Worm (Caenorhabditis elegans) whole organism, L3 larva: ENCODE measurements around the gene coh-3.

ENCODE experiments used
- R02D3.7 ChIP-seq: fragments of 150-350 bp; optimal IDR thresholded peaks from 2 replicates; lab custom pipeline; 2014; ENCODE audit warnings: missing biosample characterization, missing genetic modification characterization
- ZK546.5 ChIP-seq: sonication (generic microtip); optimal IDR thresholded peaks from 2 replicates; lab custom pipeline; 2017; ENCODE audit warnings: missing biosample characterization, missing genetic modification characterization
- aly-2 ChIP-seq: fragments of 150-350 bp; optimal IDR thresholded peaks from 2 replicates; lab custom pipeline; 2014; ENCODE audit warnings: missing biosample characterization, missing genetic modification characterization
- ceh-16 ChIP-seq: sonication (generic microtip); optimal IDR thresholded peaks from 2 replicates; lab custom pipeline; 2017; ENCODE audit warnings: missing biosample characterization, missing genetic modification characterization
- ceh-28 ChIP-seq: fragments of 150-350 bp; optimal IDR thresholded peaks from 2 replicates; lab custom pipeline; 2014; ENCODE audit warnings: missing biosample characterization, missing genetic modification reagents, missing genetic modification characterization
- ceh-82 ChIP-seq: fragments of 150-350 bp; optimal IDR thresholded peaks from 2 replicates; lab custom pipeline; 2014; ENCODE audit warnings: missing biosample characterization, missing genetic modification characterization
- daf-12 ChIP-seq: fragments of 150-350 bp; optimal IDR thresholded peaks from 2 replicates; lab custom pipeline; 2014; ENCODE audit warnings: missing biosample characterization, missing genetic modification reagents, missing genetic modification characterization
- egl-27 ChIP-seq: sonication (generic microtip); optimal IDR thresholded peaks from 4 replicates; lab custom pipeline; 2017; ENCODE audit warnings: missing biosample characterization, missing genetic modification reagents, missing genetic modification characterization
- elt-2 ChIP-seq: sonication (generic microtip); optimal IDR thresholded peaks from 2 replicates; lab custom pipeline; 2016; ENCODE audit warnings: missing genetic modification reagents, mild to moderate bottlenecking, missing genetic modification characterization, missing compliant biosample characterization
- fkh-10 ChIP-seq: sonication (generic microtip); optimal IDR thresholded peaks from 2 replicates; lab custom pipeline; 2017; ENCODE audit warnings: missing biosample characterization, missing genetic modification reagents, missing genetic modification characterization
- fkh-2 ChIP-seq: fragments of 150-350 bp; optimal IDR thresholded peaks from 2 replicates; lab custom pipeline; 2014; ENCODE audit warnings: missing biosample characterization, missing genetic modification reagents, missing genetic modification characterization
- fos-1 ChIP-seq: fragments of 150-350 bp; optimal IDR thresholded peaks from 2 replicates; lab custom pipeline; 2014; ENCODE audit warnings: missing biosample characterization, missing genetic modification characterization
- hmg-11 ChIP-seq: sonication (generic microtip); optimal IDR thresholded peaks from 2 replicates; lab custom pipeline; 2016; ENCODE audit warnings: missing genetic modification characterization, missing compliant biosample characterization
- jun-1 ChIP-seq: fragments of 150-350 bp; optimal IDR thresholded peaks from 2 replicates; lab custom pipeline; 2014; ENCODE audit warnings: missing biosample characterization, missing genetic modification reagents, missing genetic modification characterization
- lin-15B ChIP-seq: fragments of 150-350 bp; optimal IDR thresholded peaks from 2 replicates; lab custom pipeline; 2014; ENCODE audit warnings: missing biosample characterization, missing genetic modification characterization
- mdl-1 ChIP-seq: fragments of 150-350 bp; optimal IDR thresholded peaks from 2 replicates; lab custom pipeline; 2014; ENCODE audit warnings: missing biosample characterization, missing genetic modification characterization
- mml-1 ChIP-seq: fragments of 150-350 bp; sonication (generic microtip); optimal IDR thresholded peaks from 3 replicates; lab custom pipeline; 2014; ENCODE audit warnings: missing biosample characterization, missing genetic modification characterization
- nhr-11 ChIP-seq: fragments of 150-350 bp; optimal IDR thresholded peaks from 2 replicates; lab custom pipeline; 2014; ENCODE audit warnings: missing biosample characterization, missing genetic modification characterization
- nhr-237 ChIP-seq: fragments of 150-350 bp; optimal IDR thresholded peaks from 2 replicates; lab custom pipeline; 2014; ENCODE audit warnings: missing biosample characterization, missing genetic modification characterization
- nhr-25 ChIP-seq: sonication (generic microtip); optimal IDR thresholded peaks from 2 replicates; lab custom pipeline; 2017; ENCODE audit warnings: missing biosample characterization, missing genetic modification characterization
- nhr-28 ChIP-seq: fragments of 150-350 bp; optimal IDR thresholded peaks from 2 replicates; lab custom pipeline; 2014; ENCODE audit warnings: missing biosample characterization, missing genetic modification characterization
- nhr-43 ChIP-seq: sonication (generic microtip); optimal IDR thresholded peaks from 2 replicates; lab custom pipeline; 2016; ENCODE audit warnings: mild to moderate bottlenecking, missing genetic modification characterization, missing compliant biosample characterization; ENCODE audit not compliant: poor library complexity, severe bottlenecking
- nhr-67 ChIP-seq: fragments of 150-350 bp; optimal IDR thresholded peaks from 2 replicates; lab custom pipeline; 2014; ENCODE audit warnings: missing biosample characterization, missing genetic modification characterization
- nhr-77 ChIP-seq: fragments of 150-350 bp; optimal IDR thresholded peaks from 2 replicates; lab custom pipeline; 2014; ENCODE audit warnings: missing biosample characterization, missing genetic modification characterization
- pha-4 ChIP-seq: fragments of 150-350 bp; optimal IDR thresholded peaks from 2 replicates; lab custom pipeline; 2014; ENCODE audit warnings: missing biosample characterization, missing genetic modification reagents, missing genetic modification characterization
- pqm-1 ChIP-seq: fragments of 150-350 bp; optimal IDR thresholded peaks from 2 replicates; lab custom pipeline; 2017; ENCODE audit warnings: missing biosample characterization, missing genetic modification characterization, inconsistent platforms
- sea-2 ChIP-seq: fragments of 150-350 bp; sonication (generic microtip); optimal IDR thresholded peaks from 4 replicates; lab custom pipeline; 2014; ENCODE audit warnings: missing biosample characterization, missing genetic modification reagents, missing genetic modification characterization
- skn-1 ChIP-seq: fragments of 150-350 bp; optimal IDR thresholded peaks from 2 replicates; lab custom pipeline; 2014; ENCODE audit warnings: missing biosample characterization, missing genetic modification characterization
- tbx-2 ChIP-seq: sonication (generic microtip); optimal IDR thresholded peaks from 2 replicates; lab custom pipeline; 2016; ENCODE audit warnings: mild to moderate bottlenecking, missing genetic modification characterization, missing compliant biosample characterization
- unc-39 ChIP-seq: sonication (generic microtip); optimal IDR thresholded peaks from 4 replicates; lab custom pipeline; 2017; ENCODE audit warnings: missing biosample characterization, missing genetic modification characterization
- unc-62 ChIP-seq: fragments of 150-350 bp; sonication (generic microtip); optimal IDR thresholded peaks from 4 replicates; lab custom pipeline; 2014; ENCODE audit warnings: missing biosample characterization, missing genetic modification reagents, missing genetic modification characterization
- zag-1 ChIP-seq: fragments of 150-350 bp; optimal IDR thresholded peaks from 2 replicates; lab custom pipeline; 2014; ENCODE audit warnings: missing biosample characterization, missing genetic modification characterization
- ztf-11 ChIP-seq: fragments of 150-350 bp; optimal IDR thresholded peaks from 2 replicates; lab custom pipeline; 2014; ENCODE audit warnings: missing biosample characterization, missing genetic modification characterization
- ztf-4 ChIP-seq: fragments of 150-350 bp; optimal IDR thresholded peaks from 2 replicates; lab custom pipeline; 2014; ENCODE audit warnings: missing biosample characterization, missing genetic modification characterization

coh-3 gene

DNA sequence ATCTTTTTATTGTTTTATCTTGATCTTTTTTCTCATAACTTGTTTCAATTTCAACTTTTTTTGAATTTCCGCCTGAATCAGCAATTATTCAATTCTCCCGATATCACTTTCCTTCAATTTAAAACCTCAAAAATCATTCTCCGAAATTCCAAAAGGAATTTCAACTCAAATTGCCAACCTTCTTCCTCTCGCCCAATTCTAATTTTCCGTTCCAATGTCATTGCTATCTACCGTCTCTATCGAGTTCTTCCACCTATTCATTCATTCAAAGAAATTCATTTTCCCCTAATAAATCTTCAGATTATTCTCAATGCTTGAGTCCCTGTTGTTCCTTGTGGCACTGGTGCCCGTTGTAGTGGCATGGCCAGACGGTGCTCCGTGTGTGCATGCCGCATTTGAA lies 16.4 kb upstream of the coh-3 start, which contains the start of gene F23B12.4:
Gene F23B12.4 (plus strand): TSS at position 301 of the 400 bp plus-strand sequence.
- TF ChIP-seq ceh-16 (tag; lab: Kevin White, UChicago) (no peak), ceh-82 (tag; lab: Kevin White, UChicago) (no peak), jun-1 (tag; lab: Kevin White, UChicago) (no peak), skn-1 (tag; lab: Kevin White, UChicago) (no peak), mml-1 (tag; lab: Kevin White, UChicago) (no peak), sea-2 (GFP tag; lab: Kevin White, UChicago) (no peak), nhr-43 (tag; lab: Kevin White, UChicago) (no peak), ztf-11 (no peak), fos-1 (tag; lab: Kevin White, UChicago) (no peak), nhr-67 (tag; lab: Kevin White, UChicago) (no peak), aly-2 (no peak), nhr-28 (tag; lab: Kevin White, UChicago) (no peak), nhr-77 (tag; lab: Kevin White, UChicago) (no peak), pha-4 (tag; lab: Kevin White, UChicago) (no peak), zag-1 (tag; lab: Kevin White, UChicago) (no peak), fkh-10 (GFP tag; lab: Kevin White, UChicago) (no peak), lin-15B (no peak), ZK546.5 (tag; lab: Kevin White, UChicago) (no peak), nhr-25 (no peak)
- TF ChIP-seq, all 47 proteins: peak for 0

DNA sequence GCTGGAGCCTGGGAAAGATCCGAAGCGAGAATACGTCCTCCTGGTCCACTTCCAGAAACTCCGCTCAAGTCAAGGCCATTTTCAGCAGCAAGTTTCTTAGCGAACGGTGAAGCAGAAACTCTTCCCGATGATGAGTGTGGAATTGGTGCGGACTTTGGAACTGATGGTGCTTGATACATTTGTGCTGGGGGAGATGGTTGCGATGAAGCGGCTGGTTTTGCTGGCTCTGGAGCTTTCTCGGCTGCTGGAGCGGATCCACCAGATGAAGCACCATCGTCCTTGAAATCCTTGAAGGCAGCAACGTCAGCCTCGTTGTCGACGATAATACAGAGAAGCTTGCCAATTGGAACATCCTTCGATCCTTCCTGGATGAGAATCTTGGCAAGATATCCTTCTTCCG lies 10.8 kb upstream of the coh-3 start:
- TF ChIP-seq fkh-2 (tag; lab: Kevin White, UChicago) (no peak), tbx-2 (tag; lab: Kevin White, UChicago) (no peak), R02D3.7 (tag; lab: Kevin White, UChicago) (no peak), aly-2 (no peak), nhr-237 (tag; lab: Kevin White, UChicago) (no peak), hmg-11 (tag; lab: Kevin White, UChicago) (no peak), egl-27 (tag; lab: Kevin White, UChicago) (no peak), nhr-28 (tag; lab: Kevin White, UChicago) (no peak), unc-62 (GFP tag; lab: Kevin White, UChicago) (no peak), nhr-11 (tag; lab: Kevin White, UChicago) (no peak), zag-1 (tag; lab: Kevin White, UChicago) (no peak)

ce11 chrV:14447240-14447763 lies 9.9 kb upstream of the coh-3 start, which contains the start of the genes dlat-1 and fntb-1:
Gene dlat-1 (minus strand): TSS chrV:14447290.
Gene fntb-1 (plus strand): TSS chrV:14447651.
- TF ChIP-seq egl-27 (tag; lab: Kevin White, UChicago) (no peak), hmg-11 (tag; lab: Kevin White, UChicago) (peak; percentile 59), daf-12 (tag; lab: Kevin White, UChicago) (no peak), zag-1 (tag; lab: Kevin White, UChicago) (no peak), mdl-1 (no peak), pqm-1 (tag; lab: Kevin White, UChicago) (peak; percentile 78), nhr-77 (tag; lab: Kevin White, UChicago) (no peak), elt-2 (tag; lab: Kevin White, UChicago) (peak; percentile 86), ceh-28 (tag; lab: Kevin White, UChicago) (no peak), lin-15B (peak; percentile 36), ztf-4 (tag; lab: Kevin White, UChicago) (no peak)

- TF ChIP-seq unc-39 (tag; lab: Kevin White, UChicago) = no peak
- TF ChIP-seq, all 47 proteins: peak for 0
Observed at ce11 chrV:14448669-14449068, 8.6 kb upstream of the coh-3 start.

DNA sequence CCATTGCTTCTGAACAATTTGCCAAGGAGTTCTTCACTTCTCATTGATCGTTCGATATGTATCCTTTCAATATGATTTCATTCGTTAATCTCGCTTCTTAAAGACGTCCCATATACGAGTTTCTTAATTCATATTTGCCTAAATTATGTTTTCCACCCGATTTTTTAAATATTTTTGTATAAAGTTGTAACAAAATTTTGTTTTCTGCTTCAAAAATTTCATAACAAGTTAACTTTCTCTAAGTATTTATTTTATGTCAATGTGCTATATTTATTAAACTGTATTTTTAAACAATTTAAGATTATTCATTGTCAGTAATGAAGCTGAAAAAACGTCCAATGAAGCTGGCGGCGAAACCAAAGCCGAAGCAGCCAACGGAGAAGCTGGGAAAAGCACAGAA lies 7.8 kb upstream of the coh-3 start, which contains the start of gene F23B12.7:
Gene F23B12.7 (plus strand): TSS at position 301 of the 400 bp plus-strand sequence.
- TF ChIP-seq elt-2 (tag; lab: Kevin White, UChicago) = no peak
- TF ChIP-seq pha-4 (tag; lab: Kevin White, UChicago) = no peak
- TF ChIP-seq pqm-1 (tag; lab: Kevin White, UChicago) = no peak
- TF ChIP-seq, all 47 proteins: peak for 0
